Fruit fly (Drosophila melanogaster) whole organism, embryonic: ENCODE data around the gene SerRS-m.

Experiments used
- Atf3 ChIP-seq: fragments of 200-800 bp; sonication (Bioruptor generic); optimal IDR thresholded peaks from 3 replicates; lab custom pipeline; 2016; ENCODE audit warnings: missing biosample characterization, missing genetic modification characterization
- Awh ChIP-seq: fragments of 200-800 bp; sonication (Bioruptor generic); IDR thresholded peaks from 2 replicates; pipeline ENCODE4, ENCODE4 v1.3.6; 2022; ENCODE audit warnings: missing biosample characterization, missing genetic modification characterization
- Bdp1 ChIP-seq: fragments of 200-800 bp; sonication (Bioruptor generic); optimal IDR thresholded peaks from 3 replicates; lab custom pipeline; 2016; ENCODE audit warnings: missing biosample characterization, missing genetic modification characterization
- Bgb ChIP-seq: fragments of 200-800 bp; sonication (Bioruptor generic); IDR thresholded peaks from 2 replicates; pipeline ENCODE4 v1.3.6; 2022; ENCODE audit warnings: missing biosample characterization, missing genetic modification characterization; ENCODE audit not compliant: partially characterized antibody
- CG10366 ChIP-seq: fragments of 200-800 bp; sonication (Bioruptor generic); IDR thresholded peaks from 2 replicates; pipeline ENCODE4 v1.3.6; 2022; ENCODE audit warnings: missing biosample characterization, missing genetic modification characterization
- CG12071 ChIP-seq: fragments of 200-800 bp; sonication (Bioruptor generic); optimal IDR thresholded peaks from 3 replicates; lab custom pipeline; 2018; ENCODE audit warnings: missing biosample characterization, mild to moderate bottlenecking, missing genetic modification characterization
- CG12391 ChIP-seq: fragments of 200-800 bp; sonication (Bioruptor generic); optimal IDR thresholded peaks from 3 replicates; lab custom pipeline; 2018; ENCODE audit warnings: missing biosample characterization, mild to moderate bottlenecking, missing genetic modification characterization, moderate library complexity
- CG12942 ChIP-seq: fragments of 200-800 bp; sonication (Bioruptor generic); optimal IDR thresholded peaks from 3 replicates; lab custom pipeline; 2016; ENCODE audit warnings: missing biosample characterization, missing genetic modification characterization
- CG13296 ChIP-seq: fragments of 200-800 bp; sonication (Bioruptor generic); optimal IDR thresholded peaks from 3 replicates; lab custom pipeline; 2018; ENCODE audit warnings: missing biosample characterization, mild to moderate bottlenecking, missing genetic modification characterization
- CG14014 ChIP-seq: fragments of 200-800 bp; sonication (Bioruptor generic); IDR thresholded peaks from 2 replicates; pipeline ENCODE4 v1.3.6; 2022; ENCODE audit warnings: missing biosample characterization, missing genetic modification characterization
- CG14860 ChIP-seq: fragments of 200-800 bp; sonication (Bioruptor generic); IDR thresholded peaks from 3 replicates; pipeline ENCODE4 v1.3.6; 2022; ENCODE audit warnings: missing biosample characterization, missing genetic modification characterization; ENCODE audit not compliant: partially characterized antibody
- CG1647 ChIP-seq: fragments of 200-800 bp; sonication (Bioruptor generic); optimal IDR thresholded peaks from 3 replicates; lab custom pipeline; 2016; ENCODE audit warnings: missing biosample characterization, missing genetic modification characterization
- CG16779 ChIP-seq: fragments of 200-800 bp; sonication (Bioruptor generic); IDR thresholded peaks from 2 replicates; pipeline ENCODE4 v1.3.6; 2022; ENCODE audit warnings: missing biosample characterization, missing genetic modification characterization
- CG16863 ChIP-seq: fragments of 200-800 bp; sonication (Bioruptor generic); optimal IDR thresholded peaks from 3 replicates; lab custom pipeline; 2016; ENCODE audit warnings: missing biosample characterization, missing genetic modification characterization
- CG17186 ChIP-seq: fragments of 200-800 bp; sonication (Bioruptor generic); optimal IDR thresholded peaks from 3 replicates; lab custom pipeline; 2017; ENCODE audit warnings: missing biosample characterization, missing genetic modification reagents, missing genetic modification characterization
- CG1792 ChIP-seq: fragments of 200-800 bp; sonication (Bioruptor generic); optimal IDR thresholded peaks from 2 replicates; lab custom pipeline; 2016; ENCODE audit warnings: missing biosample characterization, missing genetic modification characterization
- CG2712 ChIP-seq: fragments of 200-800 bp; optimal IDR thresholded peaks from 3 replicates; lab custom pipeline; 2019; ENCODE audit warnings: missing biosample characterization, mild to moderate bottlenecking, missing genetic modification characterization, moderate library complexity
- CG32772 ChIP-seq: fragments of 200-800 bp; sonication (Bioruptor generic); IDR thresholded peaks from 2 replicates; pipeline ENCODE4 v1.3.6; 2022; ENCODE audit warnings: missing biosample characterization, missing genetic modification characterization
- CG3281 ChIP-seq: fragments of 200-800 bp; sonication (Bioruptor generic); optimal IDR thresholded peaks from 3 replicates; lab custom pipeline; 2017; ENCODE audit warnings: missing biosample characterization, mild to moderate bottlenecking, missing genetic modification characterization
- CG4282 ChIP-seq: fragments of 200-800 bp; sonication (Bioruptor generic); optimal IDR thresholded peaks from 2 replicates; lab custom pipeline; 2016; ENCODE audit warnings: missing biosample characterization, missing genetic modification characterization
- CG6654 ChIP-seq: fragments of 200-800 bp; sonication (Bioruptor generic); optimal IDR thresholded peaks from 2 replicates; lab custom pipeline; 2017; ENCODE audit warnings: missing biosample characterization, mild to moderate bottlenecking, missing genetic modification characterization
- CG6791 ChIP-seq: fragments of 200-800 bp; sonication (Bioruptor generic); IDR thresholded peaks from 3 replicates; pipeline ENCODE4 v1.3.6; 2022; ENCODE audit warnings: missing biosample characterization, missing genetic modification characterization; ENCODE audit not compliant: partially characterized antibody
- CG7745 ChIP-seq: fragments of 200-800 bp; sonication (Bioruptor generic); optimal IDR thresholded peaks from 2 replicates; lab custom pipeline; 2018; ENCODE audit warnings: missing biosample characterization, mild to moderate bottlenecking, missing genetic modification characterization, moderate library complexity
- CG9215 ChIP-seq: fragments of 200-800 bp; sonication (Bioruptor generic); IDR thresholded peaks from 2 replicates; pipeline ENCODE4 v1.3.6; 2022; ENCODE audit warnings: missing biosample characterization, missing genetic modification characterization
- CG9437 ChIP-seq: fragments of 200-800 bp; sonication (Bioruptor generic); optimal IDR thresholded peaks from 2 replicates; lab custom pipeline; 2018; ENCODE audit warnings: missing biosample characterization, mild to moderate bottlenecking, missing genetic modification characterization
- CTCF ChIP-seq: fragments of 200-800 bp; sonication (Bioruptor generic); optimal IDR thresholded peaks from 2 replicates; lab custom pipeline; 2017; ENCODE audit warnings: missing biosample characterization, mild to moderate bottlenecking, missing genetic modification characterization, moderate library complexity
- CrebB ChIP-seq: fragments of 200-800 bp; sonication (Bioruptor generic); optimal IDR thresholded peaks from 3 replicates; lab custom pipeline; 2018; ENCODE audit warnings: missing biosample characterization, mild to moderate bottlenecking, missing genetic modification characterization
- Dll ChIP-seq: fragments of 200-800 bp; sonication (Bioruptor generic); IDR thresholded peaks from 4 replicates; pipeline ENCODE4 v1.3.6; 2022; ENCODE audit warnings: missing biosample characterization, missing genetic modification characterization; ENCODE audit not compliant: partially characterized antibody
- HLHmδ ChIP-seq: fragments of 200-800 bp; sonication (Bioruptor generic); optimal IDR thresholded peaks from 2 replicates; lab custom pipeline; 2018; ENCODE audit warnings: missing biosample characterization, mild to moderate bottlenecking, missing genetic modification characterization, moderate library complexity
- Hr51 ChIP-seq, 2 experiments: fragments of 200-800 bp; sonication (Bioruptor generic); optimal IDR thresholded peaks; 2 replicates in 1 of 2; 3 replicates in 1 of 2; lab custom pipeline; 2016 to 2018; ENCODE audit warnings: missing biosample characterization in 2 of 2, missing genetic modification characterization in 2 of 2, mild to moderate bottlenecking in 1 of 2, moderate library complexity in 1 of 2
- Myb ChIP-seq: fragments of 200-800 bp; sonication (Bioruptor generic); optimal IDR thresholded peaks from 2 replicates; lab custom pipeline; 2016; ENCODE audit warnings: missing biosample characterization, missing genetic modification characterization
- NC2β ChIP-seq: fragments of 200-800 bp; sonication (Bioruptor generic); optimal IDR thresholded peaks from 2 replicates; lab custom pipeline; 2016; ENCODE audit warnings: missing biosample characterization, missing genetic modification characterization
- Oaz ChIP-seq: fragments of 200-800 bp; sonication (Bioruptor generic); IDR thresholded peaks from 2 replicates; pipeline ENCODE4 v1.3.6; 2022; ENCODE audit warnings: missing biosample characterization, missing genetic modification characterization
- Scr ChIP-seq: fragments of 200-800 bp; sonication (Bioruptor generic); IDR thresholded peaks from 2 replicates; pipeline ENCODE4 v1.3.6; 2022; ENCODE audit warnings: missing biosample characterization, missing genetic modification characterization; ENCODE audit not compliant: partially characterized antibody
- TFAM ChIP-seq: fragments of 200-800 bp; sonication (Bioruptor generic); optimal IDR thresholded peaks from 2 replicates; lab custom pipeline; 2017; ENCODE audit warnings: missing biosample characterization, missing genetic modification characterization, inconsistent platforms
- al ChIP-seq: fragments of 200-800 bp; sonication (Bioruptor generic); IDR thresholded peaks from 2 replicates; pipeline ENCODE4 v1.3.6; 2022; ENCODE audit warnings: missing biosample characterization, missing genetic modification characterization
- amos ChIP-seq: fragments of 200-800 bp; sonication (Bioruptor generic); IDR thresholded peaks from 2 replicates; pipeline ENCODE4 v1.3.6; 2022; ENCODE audit warnings: missing biosample characterization, missing genetic modification characterization; ENCODE audit not compliant: partially characterized antibody
- bab2 ChIP-seq: fragments of 200-800 bp; sonication (Bioruptor generic); optimal IDR thresholded peaks from 2 replicates; lab custom pipeline; 2016; ENCODE audit warnings: missing biosample characterization, missing genetic modification characterization
- bigmax ChIP-seq: fragments of 200-800 bp; sonication (Bioruptor generic); optimal IDR thresholded peaks from 2 replicates; lab custom pipeline; 2018; ENCODE audit warnings: missing biosample characterization, mild to moderate bottlenecking, missing genetic modification characterization
- btn ChIP-seq: fragments of 200-800 bp; sonication (Bioruptor generic); optimal IDR thresholded peaks from 2 replicates; lab custom pipeline; 2016; ENCODE audit warnings: missing biosample characterization, missing genetic modification characterization
- chn ChIP-seq: fragments of 200-800 bp; sonication (Bioruptor generic); optimal IDR thresholded peaks from 2 replicates; lab custom pipeline; 2016; ENCODE audit warnings: missing biosample characterization, missing genetic modification characterization
- ftz-f1 ChIP-seq: fragments of 200-800 bp; sonication (Bioruptor generic); optimal IDR thresholded peaks from 2 replicates; lab custom pipeline; 2016; ENCODE audit warnings: missing biosample characterization, missing genetic modification characterization
- gro ChIP-seq: fragments of 200-800 bp; sonication (Bioruptor generic); optimal IDR thresholded peaks from 2 replicates; lab custom pipeline; 2016; ENCODE audit warnings: missing biosample characterization, missing genetic modification characterization
- h ChIP-seq: fragments of >200 bp; optimal IDR thresholded peaks from 2 replicates; lab custom pipeline; 2017
- jing ChIP-seq: fragments of 200-800 bp; sonication (Bioruptor generic); optimal IDR thresholded peaks from 2 replicates; lab custom pipeline; 2018; ENCODE audit warnings: missing biosample characterization, mild to moderate bottlenecking, missing genetic modification characterization
- ken ChIP-seq: fragments of 200-800 bp; sonication (Bioruptor generic); IDR thresholded peaks from 3 replicates; pipeline ENCODE4 v1.3.6; 2022; ENCODE audit warnings: missing biosample characterization, missing genetic modification characterization
- mirr ChIP-seq: fragments of 200-800 bp; sonication (Bioruptor generic); optimal IDR thresholded peaks from 3 replicates; lab custom pipeline; 2018; ENCODE audit warnings: missing biosample characterization, mild to moderate bottlenecking, missing genetic modification characterization
- nerfin-1 ChIP-seq: fragments of 200-800 bp; sonication (Bioruptor generic); optimal IDR thresholded peaks from 3 replicates; lab custom pipeline; 2019; ENCODE audit warnings: missing biosample characterization, mild to moderate bottlenecking, missing genetic modification characterization, moderate library complexity
- pan ChIP-seq, 4 experiments: fragments of >200 bp in 3 of 4; fragments of 200-800 bp in 1 of 4; sonication (Bioruptor generic) in 1 of 4; optimal IDR thresholded peaks in 3 of 4; IDR thresholded peaks in 1 of 4; 2 replicates each; pipeline versions ENCODE4 v1.3.6 to Lab custom; 2017 to 2022; ENCODE audit warnings: missing biosample characterization in 2 of 4, missing genetic modification characterization in 2 of 4, mixed read lengths in 1 of 4
- pita ChIP-seq: fragments of 200-800 bp; sonication (Bioruptor generic); optimal IDR thresholded peaks from 2 replicates; lab custom pipeline; 2017; ENCODE audit warnings: missing biosample characterization, mild to moderate bottlenecking, missing genetic modification characterization
- repo ChIP-seq: fragments of 200-800 bp; sonication (Bioruptor generic); optimal IDR thresholded peaks from 2 replicates; lab custom pipeline; 2016; ENCODE audit warnings: missing biosample characterization, missing genetic modification characterization

SerRS-m gene

dm6 chr3R:15332994-15333393 is 7.5 kb upstream of the SerRS-m start, which contains the start of the genes Fkbp39 and Cyfip (continued):
- TF ChIP-seq ftz-f1 (GFP tag; lab: Kevin White, UChicago), result peak; percentile 73
- no peak for TF ChIP-seq CG16779 (GFP tag; lab: Robert Waterston, UW)
- peak; percentile 66; the same call in 2 of the 3 replicates for TF ChIP-seq ken (GFP tag; lab: Robert Waterston, UW)
- peak; percentile 17 for TF ChIP-seq HLHmδ (GFP tag; lab: Kevin White, UChicago)
- 0 out of 3 replicates have a peak, but pooled peaks have one; percentile 42 for TF ChIP-seq CG14860 (GFP tag; lab: Robert Waterston, UW)
- peak; percentile 98 for TF ChIP-seq CG17186
- peak; percentile 32 for TF ChIP-seq repo (GFP tag; lab: Kevin White, UChicago)
- TF ChIP-seq CG12942 (GFP tag; lab: Kevin White, UChicago), result peak; percentile 8
- TF ChIP-seq CG12391 (tag; lab: Kevin White, UChicago), result peak; percentile 64
- peak; percentile 29 for TF ChIP-seq CG1647 (GFP tag; lab: Kevin White, UChicago)
- peak; percentile 77 for TF ChIP-seq CG6791 (GFP tag; lab: Robert Waterston, UW)
- peak; percentile 90 for TF ChIP-seq Bgb (GFP tag; lab: Robert Waterston, UW)
- TF ChIP-seq Dll, result peak; percentile 74
- TF ChIP-seq CG10366 (GFP tag; lab: Robert Waterston, UW), result peak; percentile 34
- no peak for TF ChIP-seq jing
- TF ChIP-seq Awh (GFP tag; lab: Robert Waterston, UW), result no peak
- peak; percentile 77; the same call in 1 of the 2 replicates for TF ChIP-seq amos (GFP tag; lab: Robert Waterston, UW)
- TF ChIP-seq Oaz (GFP tag; lab: Robert Waterston, UW), result no peak
- peak; percentile 26 for TF ChIP-seq bigmax (GFP tag; lab: Kevin White, UChicago)
- TF ChIP-seq CG9215 (GFP tag; lab: Robert Waterston, UW), result no peak
- TF ChIP-seq CG3281 (GFP tag; lab: Kevin White, UChicago), result no peak
- TF ChIP-seq gro (GFP tag; lab: Kevin White, UChicago), result peak; percentile 85
- TF ChIP-seq mirr, result peak; percentile 21
- TF ChIP-seq TFAM (GFP tag; lab: Kevin White, UChicago), result no peak
- TF ChIP-seq Myb (GFP tag; lab: Kevin White, UChicago), result peak; percentile 69
- TF ChIP-seq Bdp1, result peak; percentile 19
- TF ChIP-seq Atf3 (GFP tag; lab: Kevin White, UChicago), result no peak
- TF ChIP-seq CrebB (tag; lab: Kevin White, UChicago), result peak; percentile 43
- 0 out of 2 replicates have a peak, but pooled peaks have one; percentile 19 for TF ChIP-seq al (GFP tag; lab: Robert Waterston, UW)
- TF ChIP-seq Hr51 (GFP tag; optimal IDR thresholded peaks at IDR 0.05; lab: Kevin White, UChicago), result peak in 1 of 2 experiments; percentile 48
- peak; percentile 52 for TF ChIP-seq CG2712 (tag; lab: Kevin White, UChicago)
- no peak for TF ChIP-seq CG12071 (GFP tag; lab: Kevin White, UChicago)
- peak; percentile 51; the same call in 1 of the 2 replicates for TF ChIP-seq CG14014
- no peak for TF ChIP-seq h (lab: Kevin White, UChicago)
- TF ChIP-seq CG9437, result peak; percentile 38
- TF ChIP-seq chn, result peak; percentile 8
- TF ChIP-seq CG7745 (tag; lab: Kevin White, UChicago), result no peak
- TF ChIP-seq CG6654 (GFP tag; lab: Kevin White, UChicago), result no peak
- peak; percentile 9 for TF ChIP-seq CG16863
- TF ChIP-seq NC2β (GFP tag; lab: Kevin White, UChicago), result peak; percentile 80
- no peak for TF ChIP-seq btn (GFP tag; lab: Kevin White, UChicago)
- peak; percentile 78 for TF ChIP-seq CG32772
- TF ChIP-seq CG4282 (GFP tag; lab: Kevin White, UChicago), result peak; percentile 35
- TF ChIP-seq pan (optimal IDR thresholded peaks at IDR 0.05; lab: Kevin White, UChicago), result no peak
- peak in 1 of 2 experiments; percentile 54 for TF ChIP-seq pan (GFP tag; optimal IDR thresholded peaks at IDR 0.05 in 1 of 2, IDR thresholded peaks at IDR 0.05 in 1 of 2)
- TF ChIP-seq bab2, result peak; percentile 29
- TF ChIP-seq nerfin-1, result no peak
- TF ChIP-seq CG1792 (GFP tag; lab: Kevin White, UChicago), result peak; percentile 22
- peak; percentile 2 for TF ChIP-seq CG13296
- peak; percentile 68 for TF ChIP-seq Scr (GFP tag; lab: Robert Waterston, UW)
- peak; percentile 81 for TF ChIP-seq pita (GFP tag; lab: Kevin White, UChicago)
- peak; percentile 34 for TF ChIP-seq CTCF (GFP tag; lab: Kevin White, UChicago)
